Worm (Caenorhabditis elegans) whole organism, early embryonic: Measurements from ENCODE around the gene his-69.

ENCODE experiments used
- B0310.2 ChIP-seq: sonication (generic microtip); optimal IDR thresholded peaks from 2 replicates; lab custom pipeline; 2016; ENCODE audit warnings: mild to moderate bottlenecking, missing genetic modification characterization, missing compliant biosample characterization
- F13C5.2 ChIP-seq: sonication (generic microtip); optimal IDR thresholded peaks from 2 replicates; lab custom pipeline; 2017; ENCODE audit warnings: mild to moderate bottlenecking, missing genetic modification characterization, inconsistent platforms, missing compliant biosample characterization
- aly-1 ChIP-seq: sonication (generic microtip); optimal IDR thresholded peaks from 2 replicates; lab custom pipeline; 2016; ENCODE audit warnings: missing genetic modification characterization, missing compliant biosample characterization
- ama-1 ChIP-seq: fragments of 150-350 bp; optimal IDR thresholded peaks from 2 replicates; lab custom pipeline; 2014
- ceh-13 ChIP-seq: fragments of 200-800 bp; sonication (Bioruptor generic); optimal IDR thresholded peaks from 2 replicates; lab custom pipeline; 2018; ENCODE audit warnings: mild to moderate bottlenecking, missing genetic modification characterization, missing compliant biosample characterization
- ceh-36 ChIP-seq: sonication (generic microtip); optimal IDR thresholded peaks from 2 replicates; lab custom pipeline; 2016; ENCODE audit warnings: missing genetic modification characterization, inconsistent platforms, missing compliant biosample characterization
- ets-7 ChIP-seq: sonication (generic microtip); optimal IDR thresholded peaks from 2 replicates; lab custom pipeline; 2016; ENCODE audit warnings: missing genotype, missing genetic modification characterization, missing compliant biosample characterization
- flt-1 ChIP-seq: fragments of 200-800 bp; sonication (Bioruptor generic); IDR thresholded peaks from 2 replicates; pipeline ENCODE4 v1.3.6; 2022; ENCODE audit warnings: missing genetic modification characterization, missing compliant biosample characterization
- hmbx-1 ChIP-seq: sonication (generic microtip); optimal IDR thresholded peaks from 2 replicates; lab custom pipeline; 2016; ENCODE audit warnings: mild to moderate bottlenecking, missing genetic modification characterization, missing compliant biosample characterization
- hmg-4 ChIP-seq: fragments of 200-800 bp; sonication (Bioruptor generic); optimal IDR thresholded peaks from 2 replicates; lab custom pipeline; 2018; ENCODE audit warnings: mild to moderate bottlenecking, missing genetic modification characterization, missing compliant biosample characterization
- hnd-1 ChIP-seq: sonication (generic microtip); optimal IDR thresholded peaks from 2 replicates; lab custom pipeline; 2016; ENCODE audit warnings: missing genetic modification characterization, missing compliant biosample characterization
- pes-1 ChIP-seq: fragments of 200-800 bp; sonication (Bioruptor generic); IDR thresholded peaks from 2 replicates; pipeline ENCODE4 v1.3.6; 2022; ENCODE audit warnings: missing genetic modification reagents, missing genetic modification characterization, missing compliant biosample characterization
- scrt-1 ChIP-seq: fragments of 200-800 bp; sonication (Bioruptor generic); IDR thresholded peaks from 2 replicates; pipeline ENCODE4 v1.3.6; 2022; ENCODE audit warnings: missing genetic modification characterization, missing compliant biosample characterization
- sea-1 ChIP-seq: fragments of 200-800 bp; sonication (Bioruptor generic); conservative IDR thresholded peaks from 2 replicates; pipeline ENCODE4 v1.3.6; 2022; ENCODE audit warnings: missing genetic modification characterization, missing compliant biosample characterization
- tbx-11 ChIP-seq: fragments of 200-800 bp; sonication (Bioruptor generic); IDR thresholded peaks from 2 replicates; pipeline ENCODE4 v1.3.6; 2022; ENCODE audit warnings: missing genetic modification characterization, missing compliant biosample characterization
- tbx-37 ChIP-seq: fragments of 200-800 bp; sonication (Bioruptor generic); conservative IDR thresholded peaks from 2 replicates; pipeline ENCODE4 v1.3.6; 2022; ENCODE audit warnings: missing genetic modification reagents, missing genetic modification characterization, missing compliant biosample characterization
- tra-4 ChIP-seq: sonication (generic microtip); optimal IDR thresholded peaks from 2 replicates; lab custom pipeline; 2017; ENCODE audit warnings: missing genetic modification characterization, missing compliant biosample characterization

Gene his-69

ce11 chrIII:4058643-4059042 lies at the start of gene his-69:
his-69 (minus strand) TSS chrIII:4058743.
- no peak for TF ChIP-seq tra-4 (tag; lab: Kevin White, UChicago)
- no peak for TF ChIP-seq aly-1 (tag; lab: Kevin White, UChicago)

- TF ChIP-seq tra-4 (tag; lab: Kevin White, UChicago) (no peak), ceh-13 (GFP tag; lab: Kevin White, UChicago) (no peak), ama-1 (lab: Kevin White, UChicago) (no peak), ets-7 (tag; lab: Kevin White, UChicago) (no peak), hmg-4 (GFP tag; lab: Kevin White, UChicago) (no peak), F13C5.2 (no peak), tbx-11 (GFP tag; lab: Robert Waterston, UW) (no peak), scrt-1 (GFP tag; lab: Robert Waterston, UW) (no peak), sea-1 (GFP tag; lab: Robert Waterston, UW) (no peak), tbx-37 (GFP tag; lab: Robert Waterston, UW) (no peak)
Measured at ce11 chrIII:4107929-4108520, 49.5 kb upstream of the his-69 start.

DNA sequence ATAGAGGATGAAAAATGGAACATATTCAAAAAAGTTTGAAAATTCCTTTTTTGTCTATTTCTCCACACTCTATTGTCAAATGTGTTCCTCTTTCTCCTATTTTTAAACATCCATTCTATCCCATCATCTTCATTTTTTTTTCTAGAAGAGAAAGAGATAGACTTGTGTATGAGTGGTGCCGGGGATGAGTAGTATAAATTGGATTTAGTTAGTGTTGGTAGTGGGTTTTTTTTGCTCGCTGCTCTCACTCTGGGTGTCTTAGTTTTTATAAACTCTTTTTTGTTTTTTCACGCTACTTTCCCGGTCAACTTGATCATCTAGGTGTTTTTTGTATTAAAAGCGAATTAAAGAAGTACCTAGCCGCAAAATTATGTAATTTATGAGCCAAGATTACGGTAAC lies 48.7 kb upstream of the his-69 start:
- TF ChIP-seq flt-1 (GFP tag; lab: Robert Waterston, UW) (no peak), ets-7 (tag; lab: Kevin White, UChicago) (no peak), hmg-4 (GFP tag; lab: Kevin White, UChicago) (no peak), tbx-37 (GFP tag; lab: Robert Waterston, UW) (no peak), B0310.2 (tag; lab: Kevin White, UChicago) (no peak), pes-1 (GFP tag; lab: Robert Waterston, UW) (no peak), tra-4 (tag; lab: Kevin White, UChicago) (no peak), hnd-1 (tag; lab: Kevin White, UChicago) (no peak), hmbx-1 (tag; lab: Kevin White, UChicago) (no peak), ama-1 (lab: Kevin White, UChicago) (no peak), ceh-13 (GFP tag; lab: Kevin White, UChicago) (no peak), scrt-1 (GFP tag; lab: Robert Waterston, UW) (no peak), F13C5.2 (no peak), ceh-36 (no peak), aly-1 (tag; lab: Kevin White, UChicago) (no peak), sea-1 (GFP tag; lab: Robert Waterston, UW) (no peak), tbx-11 (GFP tag; lab: Robert Waterston, UW) (no peak)

ce11 chrIII:4106611-4107010 lies 48.1 kb upstream of the his-69 start:
- TF ChIP-seq hnd-1 (tag; lab: Kevin White, UChicago) (no peak), hmbx-1 (tag; lab: Kevin White, UChicago) (no peak), B0310.2 (tag; lab: Kevin White, UChicago) (no peak), ceh-13 (GFP tag; lab: Kevin White, UChicago) (no peak), flt-1 (GFP tag; lab: Robert Waterston, UW) (no peak), hmg-4 (GFP tag; lab: Kevin White, UChicago) (no peak), aly-1 (tag; lab: Kevin White, UChicago) (no peak), tbx-11 (GFP tag; lab: Robert Waterston, UW) (no peak), ama-1 (lab: Kevin White, UChicago) (no peak), pes-1 (GFP tag; lab: Robert Waterston, UW) (no peak), ets-7 (tag; lab: Kevin White, UChicago) (no peak), ceh-36 (no peak)

DNA sequence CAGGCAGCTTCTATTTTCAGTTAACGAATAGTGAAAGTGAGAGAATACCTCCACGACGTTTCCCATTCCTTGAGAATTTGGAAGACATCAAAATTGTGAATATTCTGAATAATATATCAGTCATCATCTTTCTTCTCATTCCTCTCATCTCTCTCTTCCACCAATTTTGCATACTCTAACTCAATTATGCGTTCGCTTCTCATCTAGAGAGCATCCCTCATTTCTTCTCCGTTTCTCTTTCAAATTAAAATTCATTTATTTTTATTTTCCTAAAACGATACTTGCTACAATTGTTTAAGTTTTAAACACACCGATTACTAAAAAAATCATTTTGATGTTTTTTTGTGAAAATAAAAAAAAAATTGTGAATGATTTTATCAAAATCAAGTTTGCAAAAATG lies 44.6 kb upstream of the his-69 start:
- TF ChIP-seq ama-1 (lab: Kevin White, UChicago), result no peak
- no peak for TF ChIP-seq pes-1 (GFP tag; lab: Robert Waterston, UW)
- TF ChIP-seq ets-7 (tag; lab: Kevin White, UChicago), result no peak
- TF ChIP-seq hnd-1 (tag; lab: Kevin White, UChicago), result no peak
- TF ChIP-seq tra-4 (tag; lab: Kevin White, UChicago), result no peak
- no peak for TF ChIP-seq aly-1 (tag; lab: Kevin White, UChicago)

- TF ChIP-seq tbx-11 (GFP tag; lab: Robert Waterston, UW) (no peak), B0310.2 (tag; lab: Kevin White, UChicago) (no peak), tra-4 (tag; lab: Kevin White, UChicago) (no peak), hnd-1 (tag; lab: Kevin White, UChicago) (no peak), F13C5.2 (no peak), ama-1 (lab: Kevin White, UChicago) (no peak), hmbx-1 (tag; lab: Kevin White, UChicago) (no peak), scrt-1 (GFP tag; lab: Robert Waterston, UW) (no peak), aly-1 (tag; lab: Kevin White, UChicago) (no peak), flt-1 (GFP tag; lab: Robert Waterston, UW) (no peak), sea-1 (GFP tag; lab: Robert Waterston, UW) (no peak), ceh-36 (no peak), hmg-4 (GFP tag; lab: Kevin White, UChicago) (no peak), pes-1 (GFP tag; lab: Robert Waterston, UW) (no peak), ceh-13 (GFP tag; lab: Kevin White, UChicago) (no peak)
Measured at ce11 chrIII:4102039-4102438, 43.5 kb upstream of the his-69 start.

DNA sequence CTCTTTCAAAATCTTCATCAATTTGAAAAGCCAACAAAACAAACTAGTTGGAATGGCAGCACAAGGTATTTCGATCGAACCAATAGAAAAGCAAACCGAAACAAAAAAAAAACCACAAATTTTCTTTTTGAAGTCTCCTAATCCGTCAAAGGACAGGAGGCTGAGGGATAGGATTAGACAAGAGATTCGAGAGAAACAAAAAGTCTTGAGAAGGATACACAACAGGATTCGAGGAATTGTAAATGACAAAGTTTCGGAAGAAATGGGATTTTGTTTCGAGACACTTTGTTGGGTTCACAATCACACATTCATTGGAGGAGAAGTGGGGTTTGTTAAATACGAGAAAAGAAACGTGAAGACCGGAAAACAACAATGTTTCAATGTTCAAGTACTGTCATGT lies 42.5 kb upstream of the his-69 start:
- peak; percentile 7 for TF ChIP-seq ceh-36
- TF ChIP-seq F13C5.2, result no peak
